Worm (Caenorhabditis elegans): Measurements from ENCODE around the gene C06E4.8.

DNA sequence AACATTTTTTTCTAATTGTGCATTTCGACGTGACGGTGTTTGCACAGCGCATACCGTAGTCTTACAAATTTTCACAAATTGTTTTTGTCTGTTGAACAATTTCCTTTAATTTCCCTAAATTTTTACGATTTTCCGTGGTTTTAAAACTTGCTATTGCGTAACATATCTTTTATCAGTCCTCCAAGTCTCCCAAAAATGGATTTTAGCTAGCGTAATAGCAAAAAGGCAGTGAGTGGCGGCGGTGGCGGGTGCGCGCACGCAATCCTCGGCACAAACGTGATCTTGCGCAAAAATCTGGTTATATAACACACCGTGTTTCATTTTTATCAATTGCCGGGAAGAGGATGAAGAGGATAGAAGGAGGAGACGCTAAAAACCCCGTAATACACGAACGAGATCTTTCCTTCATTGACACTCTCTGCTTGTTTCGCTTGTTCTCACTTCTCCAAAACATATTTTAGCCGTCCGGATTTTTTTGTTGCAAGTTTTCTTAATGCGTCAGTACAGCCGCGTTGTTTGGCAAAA, 49.4 kb downstream of the C06E4.8 start:
- TF ChIP-seq elt-2 (tag; optimal IDR thresholded peaks at IDR 0.05) = no peak
- TF ChIP-seq C38D4.7 (GFP tag; optimal IDR thresholded peaks at IDR 0.05) = no peak
- no peak for TF ChIP-seq ama-1 (optimal IDR thresholded peaks at IDR 0.05)
- TF ChIP-seq ceh-22 (tag; optimal IDR thresholded peaks at IDR 0.05) = no peak
- TF ChIP-seq unc-3 (GFP tag; conservative IDR thresholded peaks at IDR 0.05) = no peak
- no peak for TF ChIP-seq unc-3 (tag; optimal IDR thresholded peaks at IDR 0.05)
- TF ChIP-seq pax-1 (tag; optimal IDR thresholded peaks at IDR 0.05) = no peak
- TF ChIP-seq pha-4 (tag; optimal IDR thresholded peaks at IDR 0.05) = no peak

All from whole organism, late embryonic.